Fruit fly (Drosophila melanogaster) whole organism, embryonic: ENCODE data around the gene CG3277.

Experiments used
- CG1024 ChIP-seq: fragments of 200-800 bp; sonication (Bioruptor generic); IDR thresholded peaks from 2 replicates; pipeline ENCODE4 v1.3.6; 2022; ENCODE audit warnings: missing biosample characterization, missing genetic modification characterization
- CG10654 ChIP-seq: fragments of 200-800 bp; sonication (Bioruptor generic); optimal IDR thresholded peaks from 2 replicates; lab custom pipeline; 2016; ENCODE audit warnings: missing biosample characterization, missing genetic modification characterization
- CG11247 ChIP-seq: fragments of 200-800 bp; sonication (Bioruptor generic); IDR thresholded peaks from 2 replicates; pipeline ENCODE4 v1.3.6; 2022; ENCODE audit warnings: missing biosample characterization, missing genetic modification characterization
- CG12236 ChIP-seq: fragments of 200-800 bp; sonication (Bioruptor generic); optimal IDR thresholded peaks from 2 replicates; lab custom pipeline; 2016; ENCODE audit warnings: missing biosample characterization, missing genetic modification characterization
- CG12744 ChIP-seq: fragments of 200-800 bp; sonication (Bioruptor generic); optimal IDR thresholded peaks from 2 replicates; lab custom pipeline; 2016; ENCODE audit warnings: missing biosample characterization, missing genetic modification characterization
- CG13424 ChIP-seq: fragments of 200-800 bp; sonication (Bioruptor generic); optimal IDR thresholded peaks from 2 replicates; lab custom pipeline; 2019; ENCODE audit warnings: missing biosample characterization, mild to moderate bottlenecking, missing genetic modification characterization, moderate library complexity
- CG14050 ChIP-seq: fragments of 200-800 bp; sonication (Bioruptor generic); IDR thresholded peaks from 3 replicates; pipeline ENCODE4 v1.3.6; 2022; ENCODE audit warnings: missing biosample characterization, missing genetic modification characterization
- CG14710 ChIP-seq: fragments of 200-800 bp; sonication (Bioruptor generic); optimal IDR thresholded peaks from 3 replicates; lab custom pipeline; 2019; ENCODE audit warnings: missing biosample characterization, mild to moderate bottlenecking, missing genetic modification characterization, moderate library complexity
- CG1529 ChIP-seq: fragments of 200-800 bp; sonication (Bioruptor generic); optimal IDR thresholded peaks from 3 replicates; lab custom pipeline; 2018; ENCODE audit warnings: missing biosample characterization, missing genetic modification characterization
- CG2199 ChIP-seq: fragments of 200-800 bp; sonication (Bioruptor generic); IDR thresholded peaks from 3 replicates; pipeline ENCODE4 v1.3.6; 2022; ENCODE audit warnings: missing biosample characterization, missing genetic modification characterization
- CG31365 ChIP-seq: fragments of 200-800 bp; sonication (Bioruptor generic); optimal IDR thresholded peaks from 2 replicates; lab custom pipeline; 2018; ENCODE audit warnings: missing biosample characterization, mild to moderate bottlenecking, missing genetic modification characterization
- CG32772 ChIP-seq: fragments of 200-800 bp; sonication (Bioruptor generic); IDR thresholded peaks from 2 replicates; pipeline ENCODE4 v1.3.6; 2022; ENCODE audit warnings: missing biosample characterization, missing genetic modification characterization
- CG34224 ChIP-seq: fragments of 200-800 bp; sonication (Bioruptor generic); IDR thresholded peaks from 3 replicates; pipeline ENCODE4 v1.3.6; 2022; ENCODE audit warnings: missing biosample characterization, missing genetic modification characterization; ENCODE audit not compliant: partially characterized antibody
- CG42726 ChIP-seq: fragments of 200-800 bp; sonication (Bioruptor generic); IDR thresholded peaks from 2 replicates; pipeline ENCODE4 v1.3.6; 2022; ENCODE audit warnings: missing biosample characterization, missing genetic modification characterization; ENCODE audit not compliant: partially characterized antibody
- CG4424 ChIP-seq: fragments of 200-800 bp; sonication (Bioruptor generic); optimal IDR thresholded peaks from 3 replicates; lab custom pipeline; 2016; ENCODE audit warnings: missing biosample characterization, missing genetic modification characterization
- CG4707 ChIP-seq: fragments of 200-800 bp; sonication (Bioruptor generic); optimal IDR thresholded peaks from 2 replicates; lab custom pipeline; 2018; ENCODE audit warnings: missing biosample characterization, mild to moderate bottlenecking, missing genetic modification characterization, moderate library complexity
- CG7357 ChIP-seq: fragments of 200-800 bp; sonication (Bioruptor generic); IDR thresholded peaks from 3 replicates; pipeline ENCODE4 v1.3.6; 2022; ENCODE audit warnings: missing biosample characterization, missing genetic modification characterization
- CG8290 ChIP-seq, 3 experiments: fragments of 200-800 bp; sonication (Bioruptor generic); optimal IDR thresholded peaks; 2 replicates each; lab custom pipeline; 2016 to 2019; ENCODE audit warnings: missing biosample characterization in 3 of 3, missing genetic modification characterization in 3 of 3, mild to moderate bottlenecking in 2 of 3, moderate library complexity in 1 of 3
- CG8765 ChIP-seq: fragments of 200-800 bp; sonication (Bioruptor generic); IDR thresholded peaks from 2 replicates; pipeline ENCODE4 v1.3.6; 2022; ENCODE audit warnings: missing biosample characterization, missing genetic modification characterization
- Dref ChIP-seq: fragments of 200-800 bp; sonication (Bioruptor generic); IDR thresholded peaks from 2 replicates; pipeline ENCODE4 v1.3.6; 2022; ENCODE audit warnings: missing biosample characterization, missing genetic modification characterization
- E2f2 ChIP-seq: fragments of 200-800 bp; sonication (Bioruptor generic); IDR thresholded peaks from 2 replicates; pipeline ENCODE4 v1.3.6; 2022; ENCODE audit warnings: missing biosample characterization, missing genetic modification characterization
- Fer2 ChIP-seq: fragments of 200-800 bp; sonication (Bioruptor generic); optimal IDR thresholded peaks from 2 replicates; lab custom pipeline; 2018; ENCODE audit warnings: missing biosample characterization, mild to moderate bottlenecking, missing genetic modification characterization, moderate library complexity
- HHEX ChIP-seq: fragments of 200-800 bp; sonication (Bioruptor generic); optimal IDR thresholded peaks from 3 replicates; lab custom pipeline; 2017; ENCODE audit warnings: missing biosample characterization, mild to moderate bottlenecking, missing genetic modification characterization, missing genetic modification reagents
- HLHmδ ChIP-seq: fragments of 200-800 bp; sonication (Bioruptor generic); optimal IDR thresholded peaks from 2 replicates; lab custom pipeline; 2018; ENCODE audit warnings: missing biosample characterization, mild to moderate bottlenecking, missing genetic modification characterization, moderate library complexity
- Hsf ChIP-seq: fragments of 200-800 bp; sonication (Bioruptor generic); optimal IDR thresholded peaks from 3 replicates; lab custom pipeline; 2016; ENCODE audit warnings: missing biosample characterization, missing genetic modification characterization
- Jarid2 ChIP-seq: fragments of 200-800 bp; sonication (Bioruptor generic); optimal IDR thresholded peaks from 3 replicates; lab custom pipeline; 2017; ENCODE audit warnings: mild to moderate bottlenecking, missing biosample characterization, missing genetic modification reagents, missing genetic modification characterization
- Mrtf ChIP-seq: fragments of 200-800 bp; sonication (Bioruptor generic); IDR thresholded peaks from 3 replicates; pipeline ENCODE4 v1.3.6; 2022; ENCODE audit warnings: missing biosample characterization, missing genetic modification characterization
- Scr ChIP-seq: fragments of 200-800 bp; sonication (Bioruptor generic); IDR thresholded peaks from 2 replicates; pipeline ENCODE4 v1.3.6; 2022; ENCODE audit warnings: missing biosample characterization, missing genetic modification characterization; ENCODE audit not compliant: partially characterized antibody
- Sry-β ChIP-seq: fragments of 200-800 bp; sonication (Bioruptor generic); optimal IDR thresholded peaks from 2 replicates; lab custom pipeline; 2018; ENCODE audit warnings: missing biosample characterization, mild to moderate bottlenecking, missing genetic modification characterization, moderate library complexity
- TFAM ChIP-seq: fragments of 200-800 bp; sonication (Bioruptor generic); optimal IDR thresholded peaks from 2 replicates; lab custom pipeline; 2017; ENCODE audit warnings: missing biosample characterization, missing genetic modification characterization, inconsistent platforms
- ase ChIP-seq: fragments of 200-800 bp; sonication (Bioruptor generic); IDR thresholded peaks from 3 replicates; pipeline ENCODE4 v1.3.6; 2022; ENCODE audit warnings: missing biosample characterization, missing genetic modification characterization
- ash1 ChIP-seq: fragments of 200-800 bp; sonication (Bioruptor generic); optimal IDR thresholded peaks from 2 replicates; lab custom pipeline; 2018; ENCODE audit warnings: missing biosample characterization, mild to moderate bottlenecking, missing genetic modification characterization
- bowl ChIP-seq: fragments of 200-800 bp; sonication (Bioruptor generic); IDR thresholded peaks from 2 replicates; pipeline ENCODE4 v1.3.6; 2022; ENCODE audit warnings: missing biosample characterization, missing genetic modification characterization
- cad ChIP-seq: fragments of >200 bp; optimal IDR thresholded peaks from 2 replicates; lab custom pipeline; 2017; ENCODE audit warnings: missing biosample characterization, missing genetic modification characterization
- crp ChIP-seq, 2 experiments: fragments of 200-800 bp; sonication (Bioruptor generic); optimal IDR thresholded peaks; 2 replicates in 1 of 2; 3 replicates in 1 of 2; lab custom pipeline; 2017; ENCODE audit warnings: missing biosample characterization in 2 of 2, missing genetic modification characterization in 2 of 2, mild to moderate bottlenecking in 1 of 2, moderate library complexity in 1 of 2
- dysf ChIP-seq: fragments of 200-800 bp; sonication (Bioruptor generic); IDR thresholded peaks from 3 replicates; pipeline ENCODE4 v1.3.6; 2022; ENCODE audit warnings: missing biosample characterization, missing genetic modification characterization
- gfzf ChIP-seq: fragments of 200-800 bp; sonication (Bioruptor generic); optimal IDR thresholded peaks from 2 replicates; lab custom pipeline; 2016; ENCODE audit warnings: missing biosample characterization, mild to moderate bottlenecking, missing genetic modification characterization, moderate library complexity
- gsb-n ChIP-seq: fragments of 200-800 bp; sonication (Bioruptor generic); optimal IDR thresholded peaks from 3 replicates; lab custom pipeline; 2018; ENCODE audit warnings: missing biosample characterization, mild to moderate bottlenecking, missing genetic modification characterization
- inv ChIP-seq: fragments of 200-800 bp; sonication (Bioruptor generic); IDR thresholded peaks from 2 replicates; pipeline ENCODE4 v1.3.6; 2022; ENCODE audit warnings: missing biosample characterization, missing genetic modification characterization; ENCODE audit not compliant: partially characterized antibody
- lola ChIP-seq, 3 experiments: fragments of >200 bp in 2 of 3; fragments of 200-800 bp in 1 of 3; sonication (Bioruptor generic) in 1 of 3; optimal IDR thresholded peaks; 2 replicates each; lab custom pipeline; 2017 to 2019; ENCODE audit warnings: missing biosample characterization in 3 of 3, missing genetic modification characterization in 3 of 3, mild to moderate bottlenecking in 1 of 3, moderate library complexity in 1 of 3
- nerfin-2 ChIP-seq: fragments of 200-800 bp; sonication (Bioruptor generic); IDR thresholded peaks from 2 replicates; pipeline ENCODE4 v1.3.6; 2022; ENCODE audit warnings: missing biosample characterization, missing genetic modification characterization; ENCODE audit not compliant: partially characterized antibody
- pzg ChIP-seq: fragments of 200-800 bp; sonication (Bioruptor generic); optimal IDR thresholded peaks from 3 replicates; lab custom pipeline; 2018; ENCODE audit warnings: missing biosample characterization, mild to moderate bottlenecking, missing genetic modification characterization, moderate library complexity
- sd ChIP-seq: fragments of 200-800 bp; sonication (Bioruptor generic); optimal IDR thresholded peaks from 3 replicates; lab custom pipeline; 2018; ENCODE audit warnings: missing biosample characterization, mild to moderate bottlenecking, missing genetic modification characterization, moderate library complexity
- sna ChIP-seq: fragments of 200-800 bp; sonication (Bioruptor generic); IDR thresholded peaks from 2 replicates; pipeline ENCODE4 v1.3.6; 2022; ENCODE audit warnings: missing biosample characterization, missing genetic modification characterization; ENCODE audit not compliant: partially characterized antibody
- ssp ChIP-seq: fragments of 200-800 bp; sonication (Bioruptor generic); IDR thresholded peaks from 2 replicates; pipeline ENCODE4 v1.3.6; 2022; ENCODE audit warnings: missing biosample characterization, missing genetic modification characterization
- sug ChIP-seq: fragments of 200-800 bp; optimal IDR thresholded peaks from 2 replicates; lab custom pipeline; 2019; ENCODE audit warnings: missing biosample characterization, mild to moderate bottlenecking, missing genetic modification characterization, moderate library complexity
- tx ChIP-seq: fragments of 200-800 bp; sonication (Bioruptor generic); optimal IDR thresholded peaks from 2 replicates; lab custom pipeline; 2016; ENCODE audit warnings: missing biosample characterization, missing genetic modification characterization
- vnd ChIP-seq: fragments of 200-800 bp; sonication (Bioruptor generic); IDR thresholded peaks from 3 replicates; pipeline ENCODE4 v1.3.6; 2022; ENCODE audit warnings: missing biosample characterization, missing genetic modification characterization; ENCODE audit not compliant: partially characterized antibody
- zen ChIP-seq: fragments of 200-800 bp; sonication (Bioruptor generic); optimal IDR thresholded peaks from 3 replicates; lab custom pipeline; 2018; ENCODE audit warnings: missing biosample characterization, mild to moderate bottlenecking, missing genetic modification characterization, moderate library complexity

The CG3277 gene

dm6 chr2L:3319731-3320295, 15.9 kb downstream of the CG3277 start, which contains the start of the genes Fign and CG8837:
Gene Fign, minus strand, starts transcription at chr2L:3319872.
Gene CG8837, plus strand, starts transcription at chr2L:3320245.
- TF ChIP-seq CG42726 = no peak; the same call in 1 of the 2 replicates
- no peak for TF ChIP-seq Mrtf (GFP tag; lab: Robert Waterston, UW)
- no peak for TF ChIP-seq cad (GFP tag; lab: Kevin White, UChicago)
- TF ChIP-seq TFAM (GFP tag; lab: Kevin White, UChicago) = no peak
- TF ChIP-seq gfzf = peak; percentile 40
- no peak for TF ChIP-seq bowl (GFP tag; lab: Robert Waterston, UW)
- no peak for TF ChIP-seq tx (GFP tag; lab: Kevin White, UChicago)
- no peak for TF ChIP-seq CG31365 (tag; lab: Kevin White, UChicago)
- no peak for TF ChIP-seq Fer2 (tag; lab: Kevin White, UChicago)
- peak; percentile 63 to 93 for TF ChIP-seq crp (GFP tag; optimal IDR thresholded peaks at IDR 0.05; lab: Kevin White, UChicago)
- TF ChIP-seq sd (tag; lab: Kevin White, UChicago) = no peak
- no peak for TF ChIP-seq CG2199 (GFP tag; lab: Robert Waterston, UW)
- 0 out of 2 replicates have a peak, but pooled peaks have one; percentile 25 for TF ChIP-seq CG1024 (GFP tag; lab: Robert Waterston, UW)
- peak; percentile 63; the same call in 1 of the 2 replicates for TF ChIP-seq inv
- no peak for TF ChIP-seq CG10654 (GFP tag; lab: Kevin White, UChicago)
- TF ChIP-seq HHEX (GFP tag; lab: Kevin White, UChicago) = no peak
- TF ChIP-seq CG12744 (GFP tag; lab: Kevin White, UChicago) = no peak
- peak; percentile 98 for TF ChIP-seq ssp (GFP tag; lab: Robert Waterston, UW)
- no peak for TF ChIP-seq Hsf (GFP tag; lab: Kevin White, UChicago)
- TF ChIP-seq CG4424 (GFP tag; lab: Kevin White, UChicago) = no peak
- TF ChIP-seq lola (GFP tag; optimal IDR thresholded peaks at IDR 0.05; lab: Kevin White, UChicago) = peak in 1 of 3 experiments; percentile 76
- TF ChIP-seq CG4707 (GFP tag; lab: Kevin White, UChicago) = no peak
- TF ChIP-seq gsb-n (tag; lab: Kevin White, UChicago) = no peak
- TF ChIP-seq nerfin-2 (GFP tag; lab: Robert Waterston, UW) = peak; percentile 97
- TF ChIP-seq E2f2 (GFP tag; lab: Robert Waterston, UW) = peak; percentile 96
- TF ChIP-seq CG8290 (GFP tag; optimal IDR thresholded peaks at IDR 0.05; lab: Kevin White, UChicago) = no peak
- TF ChIP-seq CG8290 (tag; optimal IDR thresholded peaks at IDR 0.05; lab: Kevin White, UChicago) = no peak
- TF ChIP-seq CG12236 = no peak
- TF ChIP-seq ase (GFP tag; lab: Robert Waterston, UW) = no peak
- no peak for TF ChIP-seq sug (tag; lab: Kevin White, UChicago)
- no peak for TF ChIP-seq CG14050 (GFP tag; lab: Robert Waterston, UW)
- TF ChIP-seq Scr (GFP tag; lab: Robert Waterston, UW) = peak; percentile 74
- TF ChIP-seq CG14710 (tag; lab: Kevin White, UChicago) = peak; percentile 66
- no peak for TF ChIP-seq Sry-β (GFP tag; lab: Kevin White, UChicago)
- TF ChIP-seq CG13424 = no peak
- TF ChIP-seq CG1529 (GFP tag; lab: Kevin White, UChicago) = no peak
- no peak for TF ChIP-seq ash1 (GFP tag; lab: Kevin White, UChicago)
- TF ChIP-seq Jarid2 (GFP tag; lab: Kevin White, UChicago) = no peak
- no peak for TF ChIP-seq CG8765 (GFP tag; lab: Robert Waterston, UW)
- no peak for TF ChIP-seq zen
- peak; percentile 73 for TF ChIP-seq pzg (GFP tag; lab: Kevin White, UChicago)
- no peak for TF ChIP-seq HLHmδ (GFP tag; lab: Kevin White, UChicago)
- TF ChIP-seq CG34224 (GFP tag; lab: Robert Waterston, UW) = peak; percentile 86
- TF ChIP-seq sna = peak; percentile 84
- TF ChIP-seq CG32772 (GFP tag; lab: Robert Waterston, UW) = no peak
- TF ChIP-seq CG7357 = peak; percentile 95
- peak; percentile 98 for TF ChIP-seq Dref
- TF ChIP-seq vnd = peak; percentile 90
- TF ChIP-seq dysf (GFP tag; lab: Robert Waterston, UW) = no peak
- TF ChIP-seq CG11247 (GFP tag; lab: Robert Waterston, UW) = no peak
